Worm (Caenorhabditis elegans): ENCODE measurements around the gene acd-3.
A peak's percentile ranks its signal among the peaks of the same experiment; 100 is the strongest.

acd-3 gene

DNA sequence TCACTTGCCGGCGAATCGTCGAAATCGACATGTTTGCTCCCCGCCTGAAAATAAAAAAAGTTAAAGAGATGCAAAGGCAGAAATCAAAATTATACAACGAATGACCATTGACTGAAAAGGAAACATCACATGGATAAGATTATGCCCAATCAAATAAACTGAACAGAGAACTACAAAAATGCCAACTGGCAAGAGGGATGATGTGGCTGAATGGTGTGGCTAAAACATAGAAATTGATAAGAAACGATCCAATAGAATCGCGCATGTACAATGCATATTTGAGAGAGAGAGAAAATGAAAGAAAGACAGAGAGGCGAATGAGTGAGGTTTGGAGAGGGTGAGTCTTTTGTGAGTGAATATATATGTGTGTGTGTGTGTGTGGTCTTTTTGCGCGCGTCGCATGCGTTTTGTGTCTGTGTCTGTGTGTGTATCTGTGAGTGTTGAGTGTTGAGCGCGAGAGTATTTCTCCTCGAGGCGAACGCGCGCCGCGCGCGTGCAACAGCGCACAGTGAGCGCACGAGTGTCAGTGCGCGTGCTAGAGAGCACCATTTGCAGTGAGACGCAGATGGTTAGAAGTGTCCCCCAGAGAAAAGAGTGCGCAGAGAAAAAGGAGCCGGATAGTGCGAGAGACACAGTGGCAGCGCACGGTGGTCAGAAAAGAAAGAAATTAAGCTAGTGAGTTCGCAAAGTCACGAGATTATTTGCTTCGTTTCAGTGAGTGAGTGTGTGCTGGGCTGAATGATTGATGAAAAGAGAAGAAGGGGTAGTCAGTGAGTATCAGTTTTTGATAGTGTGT lies 30.4 kb upstream of the acd-3 start, which contains the start of gene epn-1:
epn-1 (minus strand) TSS at position 51 of the 796 bp plus-strand sequence.
- TF ChIP-seq nhr-43 (tag; optimal IDR thresholded peaks at IDR 0.05; ENCODE audit: poor library complexity, severe bottlenecking) (peak; percentile 91), ceh-28 (tag; optimal IDR thresholded peaks at IDR 0.05) (peak; percentile 90), ceh-82 (tag; optimal IDR thresholded peaks at IDR 0.05) (peak; percentile 82), sea-2 (GFP tag; optimal IDR thresholded peaks at IDR 0.05) (peak; percentile 70), eor-1 (tag; optimal IDR thresholded peaks at IDR 0.05) (peak in 1 of 2 experiments; percentile 40), hmg-11 (tag; optimal IDR thresholded peaks at IDR 0.05) (peak; percentile 95), nhr-237 (tag; optimal IDR thresholded peaks at IDR 0.05) (peak; percentile 46), nhr-67 (tag; optimal IDR thresholded peaks at IDR 0.05) (no peak), fkh-2 (tag; optimal IDR thresholded peaks at IDR 0.05) (peak; percentile 49), ceh-9 (tag; optimal IDR thresholded peaks at IDR 0.05) (no peak), egl-5 (tag; optimal IDR thresholded peaks at IDR 0.05) (peak; percentile 91), pqm-1 (tag; optimal IDR thresholded peaks at IDR 0.05) (peak; percentile 89), elt-1 (tag; optimal IDR thresholded peaks at IDR 0.05) (peak; percentile 82), lsy-12 (tag; optimal IDR thresholded peaks at IDR 0.05) (peak; percentile 94), nhr-12 (tag; optimal IDR thresholded peaks at IDR 0.05) (no peak), skn-1 (tag; optimal IDR thresholded peaks at IDR 0.05) (peak; percentile 64), elt-2 (tag; optimal IDR thresholded peaks at IDR 0.05) (peak; percentile 97), ZK546.5 (tag; optimal IDR thresholded peaks at IDR 0.05) (no peak), nhr-25 (tag; optimal IDR thresholded peaks at IDR 0.05) (peak; percentile 99), mml-1 (tag; optimal IDR thresholded peaks at IDR 0.05) (peak; percentile 73), pha-4 (tag; optimal IDR thresholded peaks at IDR 0.05) (peak; percentile 93), ztf-4 (tag; optimal IDR thresholded peaks at IDR 0.05) (peak; percentile 77), ama-1 (optimal IDR thresholded peaks at IDR 0.05) (no peak), nhr-23 (tag; optimal IDR thresholded peaks at IDR 0.05) (peak; percentile 91), lin-39 (tag; optimal IDR thresholded peaks at IDR 0.05) (peak; percentile 97), egl-27 (tag; optimal IDR thresholded peaks at IDR 0.05) (peak; percentile 92), nhr-28 (tag; optimal IDR thresholded peaks at IDR 0.05) (no peak), fos-1 (tag; optimal IDR thresholded peaks at IDR 0.05) (peak; percentile 76), ztf-11 (tag; optimal IDR thresholded peaks at IDR 0.05) (no peak), nfya-1 (tag; optimal IDR thresholded peaks at IDR 0.05; ENCODE audit: insufficient read depth) (peak; percentile 94), daf-12 (tag; optimal IDR thresholded peaks at IDR 0.05) (peak; percentile 84), mdl-1 (tag; optimal IDR thresholded peaks at IDR 0.05) (peak; percentile 99), nhr-11 (tag; optimal IDR thresholded peaks at IDR 0.05) (peak; percentile 94), lin-15B (tag; optimal IDR thresholded peaks at IDR 0.05) (peak; percentile 81), elt-3 (tag; optimal IDR thresholded peaks at IDR 0.05) (peak in 2 of 3 experiments; percentile 66 to 73), tbx-2 (tag; optimal IDR thresholded peaks at IDR 0.05) (peak; percentile 94), R02D3.7 (tag; optimal IDR thresholded peaks at IDR 0.05) (peak; percentile 82), snpc-4 (tag; optimal IDR thresholded peaks at IDR 0.05) (peak; percentile 69), unc-62 (GFP tag; optimal IDR thresholded peaks at IDR 0.05) (peak; percentile 96), jun-1 (tag; optimal IDR thresholded peaks at IDR 0.05) (peak; percentile 99), nhr-77 (tag; optimal IDR thresholded peaks at IDR 0.05) (peak; percentile 81), aly-2 (tag; optimal IDR thresholded peaks at IDR 0.05) (no peak), fkh-10 (GFP tag; optimal IDR thresholded peaks at IDR 0.05) (peak; percentile 90), nhr-76 (tag; optimal IDR thresholded peaks at IDR 0.05) (peak; percentile 63), zag-1 (tag; optimal IDR thresholded peaks at IDR 0.05) (peak; percentile 82), unc-39 (tag; optimal IDR thresholded peaks at IDR 0.05) (no peak), ceh-16 (tag; optimal IDR thresholded peaks at IDR 0.05) (no peak)
